Fruit fly (Drosophila melanogaster) whole organism, embryonic: ENCODE measurements around the gene peb.

Experiments used
- Bdp1 ChIP-seq: fragments of 200-800 bp; sonication (Bioruptor generic); optimal IDR thresholded peaks from 3 replicates; lab custom pipeline; 2016; ENCODE audit warnings: missing biosample characterization, missing genetic modification characterization
- Bgb ChIP-seq: fragments of 200-800 bp; sonication (Bioruptor generic); IDR thresholded peaks from 2 replicates; pipeline ENCODE4 v1.3.6; 2022; ENCODE audit warnings: missing biosample characterization, missing genetic modification characterization; ENCODE audit not compliant: partially characterized antibody
- CG11247 ChIP-seq: fragments of 200-800 bp; sonication (Bioruptor generic); IDR thresholded peaks from 2 replicates; pipeline ENCODE4 v1.3.6; 2022; ENCODE audit warnings: missing biosample characterization, missing genetic modification characterization
- CG11696 ChIP-seq: fragments of 200-800 bp; sonication (Bioruptor generic); IDR thresholded peaks from 2 replicates; pipeline ENCODE4 v1.3.6; 2022; ENCODE audit warnings: missing biosample characterization, missing genetic modification characterization
- CG12659 ChIP-seq: fragments of 200-800 bp; sonication (Bioruptor generic); optimal IDR thresholded peaks from 3 replicates; lab custom pipeline; 2017; ENCODE audit warnings: mild to moderate bottlenecking, missing biosample characterization, missing genetic modification reagents, missing genetic modification characterization
- CG13424 ChIP-seq: fragments of 200-800 bp; sonication (Bioruptor generic); optimal IDR thresholded peaks from 2 replicates; lab custom pipeline; 2019; ENCODE audit warnings: missing biosample characterization, mild to moderate bottlenecking, missing genetic modification characterization, moderate library complexity
- CG14050 ChIP-seq: fragments of 200-800 bp; sonication (Bioruptor generic); IDR thresholded peaks from 3 replicates; pipeline ENCODE4 v1.3.6; 2022; ENCODE audit warnings: missing biosample characterization, missing genetic modification characterization
- CG14710 ChIP-seq: fragments of 200-800 bp; sonication (Bioruptor generic); optimal IDR thresholded peaks from 3 replicates; lab custom pipeline; 2019; ENCODE audit warnings: missing biosample characterization, mild to moderate bottlenecking, missing genetic modification characterization, moderate library complexity
- CG14860 ChIP-seq: fragments of 200-800 bp; sonication (Bioruptor generic); IDR thresholded peaks from 3 replicates; pipeline ENCODE4 v1.3.6; 2022; ENCODE audit warnings: missing biosample characterization, missing genetic modification characterization; ENCODE audit not compliant: partially characterized antibody
- CG15011 ChIP-seq: fragments of 200-800 bp; sonication (Bioruptor generic); optimal IDR thresholded peaks from 3 replicates; lab custom pipeline; 2018; ENCODE audit warnings: missing biosample characterization, mild to moderate bottlenecking, missing genetic modification characterization
- CG15479 ChIP-seq: fragments of 200-800 bp; sonication (Bioruptor generic); optimal IDR thresholded peaks from 3 replicates; lab custom pipeline; 2019; ENCODE audit warnings: missing biosample characterization, mild to moderate bottlenecking, missing genetic modification characterization, moderate library complexity
- CG1602 ChIP-seq: fragments of 200-800 bp; sonication (Bioruptor generic); optimal IDR thresholded peaks from 3 replicates; lab custom pipeline; 2016; ENCODE audit warnings: missing biosample characterization, missing genetic modification characterization
- CG16779 ChIP-seq: fragments of 200-800 bp; sonication (Bioruptor generic); IDR thresholded peaks from 2 replicates; pipeline ENCODE4 v1.3.6; 2022; ENCODE audit warnings: missing biosample characterization, missing genetic modification characterization
- CG16863 ChIP-seq: fragments of 200-800 bp; sonication (Bioruptor generic); optimal IDR thresholded peaks from 3 replicates; lab custom pipeline; 2016; ENCODE audit warnings: missing biosample characterization, missing genetic modification characterization
- CG2202 ChIP-seq: fragments of 200-800 bp; sonication (Bioruptor generic); optimal IDR thresholded peaks from 2 replicates; lab custom pipeline; 2018; ENCODE audit warnings: missing biosample characterization, mild to moderate bottlenecking, missing genetic modification characterization
- CG30020 ChIP-seq: fragments of 200-800 bp; optimal IDR thresholded peaks from 2 replicates; lab custom pipeline; 2019; ENCODE audit warnings: missing biosample characterization, mild to moderate bottlenecking, missing genetic modification characterization, moderate library complexity
- CG4617 ChIP-seq: fragments of 200-800 bp; sonication (Bioruptor generic); optimal IDR thresholded peaks from 3 replicates; lab custom pipeline; 2016; ENCODE audit warnings: missing biosample characterization, missing genetic modification characterization, borderline replicate concordance
- CG4730 ChIP-seq: fragments of 200-800 bp; sonication (Bioruptor generic); IDR thresholded peaks from 2 replicates; pipeline ENCODE4 v1.3.6; 2022; ENCODE audit warnings: missing biosample characterization, missing genetic modification characterization
- CG5245 ChIP-seq: fragments of 200-800 bp; sonication (Bioruptor generic); optimal IDR thresholded peaks from 3 replicates; lab custom pipeline; 2016; ENCODE audit warnings: missing biosample characterization, missing genetic modification characterization
- CG7372 ChIP-seq: fragments of 200-800 bp; sonication (Bioruptor generic); IDR thresholded peaks from 2 replicates; pipeline ENCODE4 v1.3.6; 2022; ENCODE audit warnings: missing biosample characterization, missing genetic modification characterization
- CG7786 ChIP-seq: fragments of 200-800 bp; sonication (Bioruptor generic); optimal IDR thresholded peaks from 2 replicates; lab custom pipeline; 2016; ENCODE audit warnings: missing biosample characterization, missing genetic modification characterization
- CG7839 ChIP-seq: fragments of 200-800 bp; sonication (Bioruptor generic); optimal IDR thresholded peaks from 3 replicates; lab custom pipeline; 2018; ENCODE audit warnings: missing biosample characterization, mild to moderate bottlenecking, missing genetic modification characterization, moderate library complexity
- CG8924 ChIP-seq: fragments of 200-800 bp; optimal IDR thresholded peaks from 3 replicates; lab custom pipeline; 2019; ENCODE audit warnings: missing biosample characterization, mild to moderate bottlenecking, missing genetic modification characterization, moderate library complexity
- CG9932 ChIP-seq: fragments of 200-800 bp; sonication (Bioruptor generic); IDR thresholded peaks from 2 replicates; pipeline ENCODE4 v1.3.6; 2022; ENCODE audit warnings: missing biosample characterization, missing genetic modification characterization
- Dip3 ChIP-seq: fragments of 200-800 bp; sonication (Bioruptor generic); optimal IDR thresholded peaks from 3 replicates; lab custom pipeline; 2016; ENCODE audit warnings: missing biosample characterization, missing genetic modification characterization
- E2f2 ChIP-seq: fragments of 200-800 bp; sonication (Bioruptor generic); IDR thresholded peaks from 2 replicates; pipeline ENCODE4 v1.3.6; 2022; ENCODE audit warnings: missing biosample characterization, missing genetic modification characterization
- HLH4C ChIP-seq: fragments of 200-800 bp; sonication (Bioruptor generic); IDR thresholded peaks from 3 replicates; pipeline ENCODE4 v1.3.6; 2022; ENCODE audit warnings: missing biosample characterization, missing genetic modification characterization; ENCODE audit not compliant: partially characterized antibody
- HLH54F ChIP-seq: fragments of 200-800 bp; sonication (Bioruptor generic); optimal IDR thresholded peaks from 3 replicates; lab custom pipeline; 2016; ENCODE audit warnings: missing biosample characterization, missing genetic modification characterization
- Hand ChIP-seq: fragments of 200-800 bp; sonication (Bioruptor generic); optimal IDR thresholded peaks from 2 replicates; lab custom pipeline; 2017; ENCODE audit warnings: mild to moderate bottlenecking, missing biosample characterization, missing genetic modification reagents, missing genetic modification characterization
- Hr39 ChIP-seq: fragments of >200 bp; optimal IDR thresholded peaks from 2 replicates; lab custom pipeline; 2017
- Lhr ChIP-seq: fragments of 200-800 bp; sonication (Bioruptor generic); optimal IDR thresholded peaks from 3 replicates; lab custom pipeline; 2017; ENCODE audit warnings: mild to moderate bottlenecking, missing biosample characterization, missing genetic modification reagents, missing genetic modification characterization
- Meics ChIP-seq: fragments of 200-800 bp; sonication (Bioruptor generic); optimal IDR thresholded peaks from 2 replicates; lab custom pipeline; 2017; ENCODE audit warnings: missing biosample characterization, mild to moderate bottlenecking, missing genetic modification characterization
- Ssrp ChIP-seq: fragments of 200-800 bp; sonication (Bioruptor generic); optimal IDR thresholded peaks from 2 replicates; lab custom pipeline; 2018; ENCODE audit warnings: missing biosample characterization, mild to moderate bottlenecking, missing genetic modification characterization, moderate library complexity
- Usf ChIP-seq: fragments of 200-800 bp; sonication (Bioruptor generic); optimal IDR thresholded peaks from 2 replicates; lab custom pipeline; 2017; ENCODE audit warnings: missing genotype, missing biosample characterization, missing genetic modification characterization
- bab2 ChIP-seq: fragments of 200-800 bp; sonication (Bioruptor generic); optimal IDR thresholded peaks from 2 replicates; lab custom pipeline; 2016; ENCODE audit warnings: missing biosample characterization, missing genetic modification characterization
- bsh ChIP-seq, 2 experiments: fragments of 200-800 bp; sonication (Bioruptor generic); optimal IDR thresholded peaks; 2 replicates each; lab custom pipeline; 2017 to 2018; ENCODE audit warnings: mild to moderate bottlenecking in 2 of 2, missing biosample characterization in 2 of 2, missing genetic modification characterization in 2 of 2, moderate library complexity in 1 of 2
- disco-r ChIP-seq: fragments of 200-800 bp; sonication (Bioruptor generic); optimal IDR thresholded peaks from 2 replicates; lab custom pipeline; 2016; ENCODE audit warnings: missing biosample characterization, missing genetic modification characterization
- dmrt11E ChIP-seq: fragments of 200-800 bp; sonication (Bioruptor generic); optimal IDR thresholded peaks from 3 replicates; lab custom pipeline; 2018; ENCODE audit warnings: missing biosample characterization, mild to moderate bottlenecking, missing genetic modification characterization, moderate library complexity
- eyg ChIP-seq: fragments of 200-800 bp; sonication (Bioruptor generic); optimal IDR thresholded peaks from 3 replicates; lab custom pipeline; 2016; ENCODE audit warnings: missing biosample characterization, missing genetic modification characterization
- grau ChIP-seq: fragments of 200-800 bp; optimal IDR thresholded peaks from 3 replicates; lab custom pipeline; 2019; ENCODE audit warnings: missing biosample characterization, mild to moderate bottlenecking, missing genetic modification characterization, moderate library complexity
- kah ChIP-seq: fragments of 200-800 bp; sonication (Bioruptor generic); optimal IDR thresholded peaks from 2 replicates; lab custom pipeline; 2018; ENCODE audit warnings: missing biosample characterization, mild to moderate bottlenecking, missing genetic modification characterization
- luna ChIP-seq: fragments of 200-800 bp; sonication (Bioruptor generic); optimal IDR thresholded peaks from 2 replicates; lab custom pipeline; 2016; ENCODE audit warnings: missing biosample characterization, missing genetic modification characterization
- nerfin-1 ChIP-seq: fragments of 200-800 bp; sonication (Bioruptor generic); optimal IDR thresholded peaks from 3 replicates; lab custom pipeline; 2019; ENCODE audit warnings: missing biosample characterization, mild to moderate bottlenecking, missing genetic modification characterization, moderate library complexity
- pros ChIP-seq: fragments of 200-800 bp; sonication (Bioruptor generic); optimal IDR thresholded peaks from 3 replicates; lab custom pipeline; 2019; ENCODE audit warnings: missing biosample characterization, mild to moderate bottlenecking, missing genetic modification characterization, moderate library complexity
- scrt ChIP-seq: fragments of 200-800 bp; sonication (Bioruptor generic); optimal IDR thresholded peaks from 2 replicates; lab custom pipeline; 2018; ENCODE audit warnings: missing biosample characterization, mild to moderate bottlenecking, missing genetic modification characterization, moderate library complexity
- stc ChIP-seq: fragments of 200-800 bp; sonication (Bioruptor generic); IDR thresholded peaks from 2 replicates; pipeline ENCODE4 v1.3.6; 2022; ENCODE audit warnings: missing biosample characterization, missing genetic modification characterization

peb gene

dm6 chrX:4610481-4610880 is 6.9 kb upstream of the peb start (continued):
- TF ChIP-seq CG14860 (GFP tag; lab: Robert Waterston, UW) (no peak), CG14710 (tag; lab: Kevin White, UChicago) (no peak), CG4617 (no peak), CG12659 (peak; percentile 5), CG15479 (GFP tag; lab: Kevin White, UChicago) (no peak), CG2202 (tag; lab: Kevin White, UChicago) (no peak), Lhr (GFP tag; lab: Kevin White, UChicago) (no peak), Meics (GFP tag; lab: Kevin White, UChicago) (peak; percentile 44), E2f2 (GFP tag; lab: Robert Waterston, UW) (no peak), disco-r (GFP tag; lab: Kevin White, UChicago) (no peak), Bdp1 (GFP tag; lab: Kevin White, UChicago) (no peak), CG9932 (no peak), pros (GFP tag; lab: Kevin White, UChicago) (no peak), Hand (GFP tag; lab: Kevin White, UChicago) (peak; percentile 19), CG7372 (GFP tag; lab: Robert Waterston, UW) (no peak), CG7839 (tag; lab: Kevin White, UChicago) (no peak), luna (GFP tag; lab: Kevin White, UChicago) (peak; percentile 3), dmrt11E (no peak), Bgb (GFP tag; lab: Robert Waterston, UW) (no peak), stc (GFP tag; lab: Robert Waterston, UW) (no peak), CG8924 (no peak), CG15011 (GFP tag; lab: Kevin White, UChicago) (no peak), CG11247 (GFP tag; lab: Robert Waterston, UW) (no peak), CG5245 (GFP tag; lab: Kevin White, UChicago) (no peak), CG30020 (tag; lab: Kevin White, UChicago) (no peak), CG1602 (GFP tag; lab: Kevin White, UChicago) (no peak), CG16779 (GFP tag; lab: Robert Waterston, UW) (no peak), HLH4C (GFP tag; lab: Robert Waterston, UW) (no peak), bab2 (GFP tag; lab: Kevin White, UChicago) (peak; percentile 28), Ssrp (tag; lab: Kevin White, UChicago) (no peak), nerfin-1 (no peak), kah (no peak), CG16863 (no peak), bsh (GFP tag; optimal IDR thresholded peaks at IDR 0.05; lab: Kevin White, UChicago) (no peak), eyg (GFP tag; lab: Kevin White, UChicago) (peak; percentile 18), Hr39 (lab: Kevin White, UChicago) (no peak), scrt (GFP tag; lab: Kevin White, UChicago) (peak; percentile 19), CG7786 (GFP tag; lab: Kevin White, UChicago) (peak; percentile 18), Usf (no peak), HLH54F (GFP tag; lab: Kevin White, UChicago) (peak; percentile 35), CG14050 (GFP tag; lab: Robert Waterston, UW) (0 out of 3 replicates have a peak, but pooled peaks have one; percentile 12), Dip3 (GFP tag; lab: Kevin White, UChicago) (peak; percentile 16), grau (tag; lab: Kevin White, UChicago) (no peak), CG4730 (GFP tag; lab: Robert Waterston, UW) (no peak), CG11696 (GFP tag; lab: Robert Waterston, UW) (no peak), CG13424 (tag; lab: Kevin White, UChicago) (no peak)
- TF ChIP-seq, all 482 proteins: peak for 76
